Fruit fly (Drosophila melanogaster) S2 (cell line): ENCODE results near the gene CG33723.

ENCODE experiments used
- CG8478 ChIP-seq: fragments of >200 bp; optimal IDR thresholded peaks from 2 replicates; lab custom pipeline; 2018
- CTCF ChIP-seq, 2 experiments: fragments of >200 bp; optimal IDR thresholded peaks; 2 replicates each; lab custom pipeline; 2018

DNA sequence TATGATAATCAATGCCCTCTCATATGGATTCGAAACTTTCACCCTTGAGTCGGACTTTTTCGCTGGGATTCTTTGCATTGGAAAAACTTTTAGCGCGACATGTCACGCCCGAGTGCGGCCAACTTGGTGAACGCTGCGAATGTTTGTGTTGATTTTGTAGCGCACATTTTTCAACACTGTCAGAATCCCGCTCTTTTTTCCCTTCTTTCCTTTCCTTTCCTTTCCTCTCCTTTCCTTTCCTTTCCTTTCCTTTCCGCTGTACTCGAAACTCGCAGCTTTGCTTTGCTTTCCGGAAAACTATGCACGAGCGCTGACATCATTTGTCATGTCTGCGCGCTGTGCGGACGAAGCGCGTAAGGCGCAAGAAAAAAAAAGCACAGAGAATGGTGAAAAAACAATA lies 26.9 kb upstream of the CG33723 start:
- TF ChIP-seq CG8478 (no peak), CTCF (optimal IDR thresholded peaks at IDR 0.05; lab: Kevin White, UChicago) (no peak)
